In genomic region chr3L:805642-806218, dm6 we compare ENCODE assay signal across 1 fruit fly cellular context.
TF ChIP-seq lines count a peak whose summit lies in the region.

No protein-coding gene starts in this region.

TF ChIP-seq in whole organism, embryonic, 481 proteins besides CTCF, POLR2A, EP300 and RAD21 (continued from another document and continues in another):
- no peak for TF ChIP-seq Dip2 (GFP tag; IDR thresholded peaks at IDR 0.05; lab: Robert Waterston, UW)
- peak; percentile 51 for TF ChIP-seq lilli (GFP tag; optimal IDR thresholded peaks at IDR 0.05; lab: Kevin White, UChicago)
- no peak for TF ChIP-seq klu (GFP tag; IDR thresholded peaks at IDR 0.05; lab: Robert Waterston, UW)
- no peak for TF ChIP-seq ase (GFP tag; IDR thresholded peaks at IDR 0.05; lab: Robert Waterston, UW)
- no peak for TF ChIP-seq Elba2 (GFP tag; optimal IDR thresholded peaks at IDR 0.05; lab: Kevin White, UChicago)
- TF ChIP-seq CG5180 (GFP tag; optimal IDR thresholded peaks at IDR 0.05; lab: Kevin White, UChicago): peak; percentile 45
- TF ChIP-seq Gsc (GFP tag; IDR thresholded peaks at IDR 0.05; lab: Robert Waterston, UW): no peak
- no peak for TF ChIP-seq HmgD (GFP tag; optimal IDR thresholded peaks at IDR 0.05; lab: Kevin White, UChicago)
- TF ChIP-seq CG2202 (tag; optimal IDR thresholded peaks at IDR 0.05; lab: Kevin White, UChicago): peak; percentile 28
- TF ChIP-seq CG1602 (GFP tag; optimal IDR thresholded peaks at IDR 0.05; lab: Kevin White, UChicago): peak; percentile 20
- TF ChIP-seq her (GFP tag; optimal IDR thresholded peaks at IDR 0.05; lab: Kevin White, UChicago): no peak
- TF ChIP-seq Mad (GFP tag; optimal IDR thresholded peaks at IDR 0.05; lab: Kevin White, UChicago): no peak
- no peak for TF ChIP-seq CG3163 (GFP tag; optimal IDR thresholded peaks at IDR 0.05; lab: Kevin White, UChicago)
- peak; percentile 9 for TF ChIP-seq NK7.1 (GFP tag; optimal IDR thresholded peaks at IDR 0.05; lab: Kevin White, UChicago)
- TF ChIP-seq Spps (tag; optimal IDR thresholded peaks at IDR 0.05; lab: Kevin White, UChicago): peak; percentile 7
- TF ChIP-seq Rfx (GFP tag; IDR thresholded peaks at IDR 0.05; lab: Robert Waterston, UW): no peak
- no peak for TF ChIP-seq disco-r (GFP tag; optimal IDR thresholded peaks at IDR 0.05; lab: Kevin White, UChicago)
- TF ChIP-seq gcm2 (GFP tag; optimal IDR thresholded peaks at IDR 0.05; lab: Kevin White, UChicago): no peak
- no peak; the same call in 2 of the 3 replicates for TF ChIP-seq B-H1 (GFP tag; IDR thresholded peaks at IDR 0.05; lab: Robert Waterston, UW)
- peak; percentile 37; the same call in 1 of the 2 replicates for TF ChIP-seq CG1024 (GFP tag; IDR thresholded peaks at IDR 0.05; lab: Robert Waterston, UW)
- peak; percentile 65 for TF ChIP-seq Sox100B (GFP tag; optimal IDR thresholded peaks at IDR 0.05; lab: Kevin White, UChicago)
- peak; percentile 39 for TF ChIP-seq CG13424 (tag; optimal IDR thresholded peaks at IDR 0.05; lab: Kevin White, UChicago)
- TF ChIP-seq CG18619 (GFP tag; optimal IDR thresholded peaks at IDR 0.05; lab: Kevin White, UChicago): no peak
- TF ChIP-seq gsb-n (tag; optimal IDR thresholded peaks at IDR 0.05; lab: Kevin White, UChicago): peak; percentile 48
- TF ChIP-seq eve (GFP tag; optimal IDR thresholded peaks at IDR 0.05; lab: Kevin White, UChicago): peak in 1 of 2 experiments; percentile 68
- TF ChIP-seq ci (GFP tag; IDR thresholded peaks at IDR 0.05; lab: Robert Waterston, UW): peak; percentile 68
- TF ChIP-seq twi (tag; optimal IDR thresholded peaks at IDR 0.05; lab: Kevin White, UChicago): no peak
- TF ChIP-seq onecut (GFP tag; IDR thresholded peaks at IDR 0.05; lab: Robert Waterston, UW): peak; percentile 41
- no peak for TF ChIP-seq dm (GFP tag; optimal IDR thresholded peaks at IDR 0.05; lab: Kevin White, UChicago)
- TF ChIP-seq CG34376 (GFP tag; optimal IDR thresholded peaks at IDR 0.05; lab: Kevin White, UChicago): no peak
- TF ChIP-seq sens (GFP tag; lab: Kevin White, UChicago): peak; percentile 94
- peak; percentile 8 for TF ChIP-seq Neu2 (GFP tag; optimal IDR thresholded peaks at IDR 0.05; lab: Kevin White, UChicago; ENCODE audit: borderline replicate concordance)
- no peak for TF ChIP-seq pan (optimal IDR thresholded peaks at IDR 0.05; lab: Kevin White, UChicago)
- TF ChIP-seq pan (GFP tag; optimal IDR thresholded peaks at IDR 0.05 in 1 of 2, IDR thresholded peaks at IDR 0.05 in 1 of 2): peak in 1 of 2 experiments; percentile 54
- no peak for TF ChIP-seq aop (GFP tag; IDR thresholded peaks at IDR 0.05; lab: Robert Waterston, UW)
- TF ChIP-seq CG9876 (GFP tag; optimal IDR thresholded peaks at IDR 0.05; lab: Kevin White, UChicago): no peak
- TF ChIP-seq Xrp1 (GFP tag; IDR thresholded peaks at IDR 0.05; lab: Robert Waterston, UW): peak; percentile 75
- no peak for TF ChIP-seq en (GFP tag; optimal IDR thresholded peaks at IDR 0.05; lab: Kevin White, UChicago)
- TF ChIP-seq pb (GFP tag; optimal IDR thresholded peaks at IDR 0.05; lab: Kevin White, UChicago): peak; percentile 53
- TF ChIP-seq Xbp1 (GFP tag; optimal IDR thresholded peaks at IDR 0.05; lab: Kevin White, UChicago): peak; percentile 59
- no peak for TF ChIP-seq CG30431 (GFP tag; optimal IDR thresholded peaks at IDR 0.05; lab: Kevin White, UChicago)
- peak; percentile 72; the same call in 2 of the 3 replicates for TF ChIP-seq CG34422 (GFP tag; IDR thresholded peaks at IDR 0.05; lab: Robert Waterston, UW)
- peak; percentile 38; the same call in 1 of the 2 replicates for TF ChIP-seq sens-2 (GFP tag; IDR thresholded peaks at IDR 0.05; lab: Robert Waterston, UW)
- TF ChIP-seq CG6272 (GFP tag; IDR thresholded peaks at IDR 0.05; lab: Robert Waterston, UW): peak; percentile 6; the same call in 1 of the 2 replicates
- peak; percentile 32; the same call in 1 of the 2 replicates for TF ChIP-seq E2f2 (GFP tag; IDR thresholded peaks at IDR 0.05; lab: Robert Waterston, UW)
- peak; percentile 42; the same call in 1 of the 2 replicates for TF ChIP-seq CG4404 (GFP tag; IDR thresholded peaks at IDR 0.05; lab: Robert Waterston, UW)
- TF ChIP-seq vfl (GFP tag; optimal IDR thresholded peaks at IDR 0.05; lab: Kevin White, UChicago): no peak
- TF ChIP-seq TFAM (GFP tag; optimal IDR thresholded peaks at IDR 0.05; lab: Kevin White, UChicago): no peak
- peak; percentile 59 for TF ChIP-seq CG17829 (tag; optimal IDR thresholded peaks at IDR 0.05; lab: Kevin White, UChicago)
- TF ChIP-seq pnt (GFP tag; optimal IDR thresholded peaks at IDR 0.05; lab: Kevin White, UChicago): peak; percentile 28
- no peak for TF ChIP-seq sna (GFP tag; IDR thresholded peaks at IDR 0.05; lab: Robert Waterston, UW; ENCODE audit: partially characterized antibody)
- peak; percentile 22 for TF ChIP-seq CG10209 (GFP tag; optimal IDR thresholded peaks at IDR 0.05; lab: Kevin White, UChicago)
- no peak for TF ChIP-seq ERR (GFP tag; optimal IDR thresholded peaks at IDR 0.05; lab: Kevin White, UChicago)
- peak; percentile 49 to 62 for TF ChIP-seq chif (GFP tag; optimal IDR thresholded peaks at IDR 0.05; lab: Kevin White, UChicago)
- peak; percentile 48 for TF ChIP-seq cwo (GFP tag; optimal IDR thresholded peaks at IDR 0.05; lab: Kevin White, UChicago)
- TF ChIP-seq sisA (GFP tag; IDR thresholded peaks at IDR 0.05; lab: Robert Waterston, UW): peak; percentile 60
- TF ChIP-seq CG15269 (tag; optimal IDR thresholded peaks at IDR 0.05; lab: Kevin White, UChicago): peak; percentile 23
- peak; percentile 71 for TF ChIP-seq ewg (GFP tag; optimal IDR thresholded peaks at IDR 0.05; lab: Kevin White, UChicago)
- peak; percentile 8 for TF ChIP-seq CG17568 (GFP tag; optimal IDR thresholded peaks at IDR 0.05; lab: Kevin White, UChicago)
- TF ChIP-seq slp2 (GFP tag; optimal IDR thresholded peaks at IDR 0.05; lab: Kevin White, UChicago): peak; percentile 29
- no peak; the same call in 2 of the 4 replicates for TF ChIP-seq Gug (GFP tag; IDR thresholded peaks at IDR 0.05; lab: Robert Waterston, UW)
- TF ChIP-seq ham (GFP tag; IDR thresholded peaks at IDR 0.05; lab: Robert Waterston, UW): no peak
- no peak for TF ChIP-seq Dfd (GFP tag; optimal IDR thresholded peaks at IDR 0.05; lab: Kevin White, UChicago)
- TF ChIP-seq nom (GFP tag; optimal IDR thresholded peaks at IDR 0.05; lab: Kevin White, UChicago): no peak
- no peak for TF ChIP-seq BEAF-32 (GFP tag; optimal IDR thresholded peaks at IDR 0.05; lab: Kevin White, UChicago)
- peak; percentile 23; the same call in 1 of the 2 replicates for TF ChIP-seq CG32532 (GFP tag; IDR thresholded peaks at IDR 0.05; lab: Robert Waterston, UW)
- TF ChIP-seq Lpt (GFP tag; optimal IDR thresholded peaks at IDR 0.05; lab: Kevin White, UChicago): no peak
- TF ChIP-seq CG3065 (GFP tag; optimal IDR thresholded peaks at IDR 0.05; lab: Kevin White, UChicago): no peak
- TF ChIP-seq CG8478 (optimal IDR thresholded peaks at IDR 0.05; lab: Kevin White, UChicago): no peak
- TF ChIP-seq nmo (GFP tag; optimal IDR thresholded peaks at IDR 0.05; lab: Kevin White, UChicago): peak; percentile 49
- peak; percentile 67; the same call in 1 of the 3 replicates for TF ChIP-seq so (GFP tag; IDR thresholded peaks at IDR 0.05; lab: Robert Waterston, UW)
- TF ChIP-seq schlank (tag; optimal IDR thresholded peaks at IDR 0.05; lab: Kevin White, UChicago): no peak
- 0 out of 2 replicates have a peak, but pooled peaks have one; percentile 7 for TF ChIP-seq Lim3 (GFP tag; IDR thresholded peaks at IDR 0.05; lab: Robert Waterston, UW)
- TF ChIP-seq pfk (GFP tag; optimal IDR thresholded peaks at IDR 0.05; lab: Kevin White, UChicago): no peak
- TF ChIP-seq CG4424 (GFP tag; optimal IDR thresholded peaks at IDR 0.05; lab: Kevin White, UChicago): peak; percentile 71
- no peak for TF ChIP-seq knrl (GFP tag; IDR thresholded peaks at IDR 0.05; lab: Robert Waterston, UW; ENCODE audit: partially characterized antibody)
- no peak for TF ChIP-seq CG10431 (GFP tag; optimal IDR thresholded peaks at IDR 0.05; lab: Kevin White, UChicago)
- TF ChIP-seq hkb (optimal IDR thresholded peaks at IDR 0.05; lab: Kevin White, UChicago): no peak
- TF ChIP-seq hkb (GFP tag; IDR thresholded peaks at IDR 0.05; lab: Robert Waterston, UW): peak; percentile 71
- no peak for TF ChIP-seq CG14050 (GFP tag; IDR thresholded peaks at IDR 0.05; lab: Robert Waterston, UW)
- peak; percentile 57 for TF ChIP-seq trem (tag; optimal IDR thresholded peaks at IDR 0.05; lab: Kevin White, UChicago)
- no peak for TF ChIP-seq psq (GFP tag; optimal IDR thresholded peaks at IDR 0.05; lab: Kevin White, UChicago)
- no peak for TF ChIP-seq bigmax (GFP tag; optimal IDR thresholded peaks at IDR 0.05; lab: Kevin White, UChicago)
- no peak for TF ChIP-seq yki (optimal IDR thresholded peaks at IDR 0.05; lab: Kevin White, UChicago)
- TF ChIP-seq CG4328 (GFP tag; optimal IDR thresholded peaks at IDR 0.05; lab: Kevin White, UChicago): no peak
- TF ChIP-seq CG6791 (GFP tag; IDR thresholded peaks at IDR 0.05; lab: Robert Waterston, UW; ENCODE audit: partially characterized antibody): no peak
- TF ChIP-seq CG32772 (GFP tag; IDR thresholded peaks at IDR 0.05; lab: Robert Waterston, UW): peak; percentile 55
- TF ChIP-seq cg (GFP tag; optimal IDR thresholded peaks at IDR 0.05; lab: Kevin White, UChicago): no peak
- no peak for TF ChIP-seq oc (tag; optimal IDR thresholded peaks at IDR 0.05; lab: Kevin White, UChicago)
- TF ChIP-seq CG3995 (GFP tag; optimal IDR thresholded peaks at IDR 0.05; lab: Kevin White, UChicago): no peak
- peak; percentile 32 for TF ChIP-seq CG12071 (GFP tag; optimal IDR thresholded peaks at IDR 0.05; lab: Kevin White, UChicago)
- TF ChIP-seq fu2 (GFP tag; optimal IDR thresholded peaks at IDR 0.05; lab: Kevin White, UChicago): peak; percentile 11
- TF ChIP-seq CG15514 (GFP tag; optimal IDR thresholded peaks at IDR 0.05; lab: Kevin White, UChicago): peak; percentile 5
- no peak for TF ChIP-seq Scr (GFP tag; IDR thresholded peaks at IDR 0.05; lab: Robert Waterston, UW; ENCODE audit: partially characterized antibody)
- TF ChIP-seq Sin3A (optimal IDR thresholded peaks at IDR 0.05; lab: Kevin White, UChicago): no peak
- no peak for TF ChIP-seq CG6175 (GFP tag; IDR thresholded peaks at IDR 0.05; lab: Robert Waterston, UW)
- TF ChIP-seq CG2116 (GFP tag; optimal IDR thresholded peaks at IDR 0.05; lab: Kevin White, UChicago): peak; percentile 6
- peak; percentile 43 for TF ChIP-seq Six4 (GFP tag; optimal IDR thresholded peaks at IDR 0.05; lab: Kevin White, UChicago)
- TF ChIP-seq CG1832 (GFP tag; optimal IDR thresholded peaks at IDR 0.05; lab: Kevin White, UChicago): peak; percentile 14
- no peak for TF ChIP-seq CG6854 (GFP tag; optimal IDR thresholded peaks at IDR 0.05; lab: Kevin White, UChicago)
- TF ChIP-seq CHES-1-like (GFP tag; optimal IDR thresholded peaks at IDR 0.05; lab: Kevin White, UChicago): peak; percentile 58
- no peak for TF ChIP-seq p53 (GFP tag; optimal IDR thresholded peaks at IDR 0.05; lab: Kevin White, UChicago)
- TF ChIP-seq CG18262 (tag; optimal IDR thresholded peaks at IDR 0.05; lab: Kevin White, UChicago): peak; percentile 71
- no peak for TF ChIP-seq Ravus (GFP tag; IDR thresholded peaks at IDR 0.05; lab: Robert Waterston, UW)
- TF ChIP-seq dimm (GFP tag; IDR thresholded peaks at IDR 0.05; lab: Robert Waterston, UW): no peak
- TF ChIP-seq sc (optimal IDR thresholded peaks at IDR 0.05; lab: Kevin White, UChicago): no peak
- TF ChIP-seq sc (GFP tag; optimal IDR thresholded peaks at IDR 0.05; lab: Kevin White, UChicago): no peak
- no peak for TF ChIP-seq rib (GFP tag; IDR thresholded peaks at IDR 0.05; lab: Robert Waterston, UW)
- peak; percentile 44 to 53 for TF ChIP-seq dpn (GFP tag; optimal IDR thresholded peaks at IDR 0.05; lab: Kevin White, UChicago)
- peak; percentile 71 for TF ChIP-seq CG8388 (GFP tag; optimal IDR thresholded peaks at IDR 0.05; lab: Kevin White, UChicago)
- no peak for TF ChIP-seq HLHmδ (GFP tag; optimal IDR thresholded peaks at IDR 0.05; lab: Kevin White, UChicago)
- peak; percentile 19 for TF ChIP-seq CG10274 (GFP tag; optimal IDR thresholded peaks at IDR 0.05; lab: Kevin White, UChicago)
- TF ChIP-seq D (optimal IDR thresholded peaks at IDR 0.05; lab: Kevin White, UChicago): no peak
- peak; percentile 33 for TF ChIP-seq D (GFP tag; optimal IDR thresholded peaks at IDR 0.05; lab: Kevin White, UChicago)
- peak; percentile 21 for TF ChIP-seq NC2α (GFP tag; optimal IDR thresholded peaks at IDR 0.05; lab: Kevin White, UChicago)
- TF ChIP-seq CG17186 (GFP tag; optimal IDR thresholded peaks at IDR 0.05; lab: Kevin White, UChicago): no peak
- peak; percentile 37 for TF ChIP-seq mam (GFP tag; optimal IDR thresholded peaks at IDR 0.05; lab: Kevin White, UChicago)
- TF ChIP-seq tin (GFP tag; optimal IDR thresholded peaks at IDR 0.05; lab: Kevin White, UChicago): peak; percentile 64
- 0 out of 2 replicates have a peak, but pooled peaks have one; percentile 41 for TF ChIP-seq CG4360 (GFP tag; IDR thresholded peaks at IDR 0.05; lab: Robert Waterston, UW)
- TF ChIP-seq Sry-δ (GFP tag; optimal IDR thresholded peaks at IDR 0.05; lab: Kevin White, UChicago): peak; percentile 5
- TF ChIP-seq CG15073 (GFP tag; optimal IDR thresholded peaks at IDR 0.05; lab: Kevin White, UChicago): no peak
- TF ChIP-seq fru (optimal IDR thresholded peaks at IDR 0.05; lab: Kevin White, UChicago): no peak
- no peak for TF ChIP-seq zfh2 (GFP tag; optimal IDR thresholded peaks at IDR 0.05; lab: Kevin White, UChicago)
- no peak for TF ChIP-seq usp (GFP tag; optimal IDR thresholded peaks at IDR 0.05; lab: Kevin White, UChicago)
- peak; percentile 48 for TF ChIP-seq Meics (GFP tag; optimal IDR thresholded peaks at IDR 0.05; lab: Kevin White, UChicago)
- TF ChIP-seq kni (GFP tag; optimal IDR thresholded peaks at IDR 0.05; lab: Kevin White, UChicago): no peak
- TF ChIP-seq ara (GFP tag; IDR thresholded peaks at IDR 0.05; lab: Robert Waterston, UW): peak; percentile 83
- TF ChIP-seq CG15479 (GFP tag; optimal IDR thresholded peaks at IDR 0.05; lab: Kevin White, UChicago): no peak
- no peak for TF ChIP-seq CG10543 (GFP tag; optimal IDR thresholded peaks at IDR 0.05; lab: Kevin White, UChicago)
- TF ChIP-seq BtbVII (GFP tag; optimal IDR thresholded peaks at IDR 0.05; lab: Kevin White, UChicago): peak; percentile 38
- peak; percentile 43 for TF ChIP-seq pum (GFP tag; optimal IDR thresholded peaks at IDR 0.05; lab: Kevin White, UChicago)
- 0 out of 2 replicates have a peak, but pooled peaks have one; percentile 45 for TF ChIP-seq wor (GFP tag; IDR thresholded peaks at IDR 0.05; lab: Robert Waterston, UW)
- TF ChIP-seq lbe (GFP tag; optimal IDR thresholded peaks at IDR 0.05; lab: Kevin White, UChicago): no peak
- peak; percentile 22 for TF ChIP-seq CG6813 (GFP tag; optimal IDR thresholded peaks at IDR 0.05; lab: Kevin White, UChicago)
